Fruit fly (Drosophila melanogaster): ENCODE results near the gene CG15544.

CG15544 gene

DNA sequence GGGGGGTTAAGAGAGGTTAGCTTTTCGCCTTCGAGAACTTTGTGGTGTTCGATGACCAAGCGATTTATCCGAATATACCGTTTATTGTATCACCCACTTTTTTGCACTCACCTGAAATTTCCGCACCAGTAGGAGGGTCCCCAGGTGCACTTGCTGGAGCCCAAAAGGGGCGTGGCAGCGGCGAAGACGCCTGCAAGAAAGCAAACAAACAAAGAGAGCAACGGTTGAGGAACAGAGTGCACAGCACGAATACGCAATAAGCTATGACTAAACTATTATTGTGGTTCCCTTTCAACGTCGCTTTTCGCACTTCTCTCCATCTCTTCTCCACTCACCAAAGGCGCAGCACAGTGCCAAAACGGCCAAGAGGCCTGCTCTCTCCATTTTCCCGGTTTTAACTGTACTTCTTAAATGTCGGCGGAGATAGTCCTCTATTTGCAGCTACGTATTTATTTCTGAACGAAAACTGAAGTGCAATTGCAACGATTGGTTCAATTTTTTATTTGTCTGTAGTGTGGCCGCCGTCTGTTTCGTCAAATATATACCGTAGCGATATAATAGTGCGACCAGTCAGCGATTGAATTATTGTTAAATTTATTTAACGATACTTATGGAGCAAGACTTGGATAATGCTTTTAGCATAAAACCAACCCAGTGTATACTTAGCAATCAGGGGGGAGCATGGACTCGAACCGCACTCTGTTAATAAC is 61.1 kb downstream of the CG15544 start, which contains the start of gene Sap-r (continued):
- TF ChIP-seq corto (GFP tag; optimal IDR thresholded peaks at IDR 0.05) (no peak), Deaf1 (tag; optimal IDR thresholded peaks at IDR 0.05) (no peak), exex (tag; optimal IDR thresholded peaks at IDR 0.05) (peak; percentile 11), luna (GFP tag; optimal IDR thresholded peaks at IDR 0.05) (no peak), pros (GFP tag; optimal IDR thresholded peaks at IDR 0.05) (no peak), BEAF-32 (GFP tag; optimal IDR thresholded peaks at IDR 0.05) (peak; percentile 95), CG12071 (GFP tag; optimal IDR thresholded peaks at IDR 0.05) (no peak), Spps (tag; optimal IDR thresholded peaks at IDR 0.05) (peak; percentile 26), cg (GFP tag; optimal IDR thresholded peaks at IDR 0.05) (no peak), CG32532 (GFP tag; IDR thresholded peaks at IDR 0.05) (no peak), Dbx (GFP tag; IDR thresholded peaks at IDR 0.05) (0 out of 3 replicates have a peak, but pooled peaks have one; percentile 31), CG4617 (GFP tag; optimal IDR thresholded peaks at IDR 0.05; ENCODE audit: borderline replicate concordance) (peak; percentile 82), Oaz (GFP tag; IDR thresholded peaks at IDR 0.05) (no peak), D19B (GFP tag; optimal IDR thresholded peaks at IDR 0.05) (no peak), CG6765 (GFP tag; optimal IDR thresholded peaks at IDR 0.05) (no peak), mirr (GFP tag; optimal IDR thresholded peaks at IDR 0.05) (no peak), kni (GFP tag; optimal IDR thresholded peaks at IDR 0.05) (no peak), Aef1 (GFP tag; IDR thresholded peaks at IDR 0.05) (no peak), fru (optimal IDR thresholded peaks at IDR 0.05) (no peak), CG11093 (GFP tag; IDR thresholded peaks at IDR 0.05) (no peak), pnt (GFP tag; optimal IDR thresholded peaks at IDR 0.05) (no peak), cwo (GFP tag; optimal IDR thresholded peaks at IDR 0.05) (no peak), CG12236 (GFP tag; optimal IDR thresholded peaks at IDR 0.05) (no peak), az2 (GFP tag; optimal IDR thresholded peaks at IDR 0.05) (no peak), eve (GFP tag; optimal IDR thresholded peaks at IDR 0.05) (no peak), CG2199 (GFP tag; IDR thresholded peaks at IDR 0.05) (no peak), CG31365 (tag; optimal IDR thresholded peaks at IDR 0.05) (no peak), cato (GFP tag; optimal IDR thresholded peaks at IDR 0.05; ENCODE audit: borderline replicate concordance) (no peak), repo (GFP tag; optimal IDR thresholded peaks at IDR 0.05) (no peak), Vsx1 (GFP tag; optimal IDR thresholded peaks at IDR 0.05) (no peak), dati (GFP tag; IDR thresholded peaks at IDR 0.05) (no peak), Hr39 (optimal IDR thresholded peaks at IDR 0.05) (no peak), CG8765 (GFP tag; IDR thresholded peaks at IDR 0.05) (no peak), Nf-YC (tag; optimal IDR thresholded peaks at IDR 0.05) (peak; percentile 92), Xrp1 (GFP tag; IDR thresholded peaks at IDR 0.05) (no peak), dpn (GFP tag; optimal IDR thresholded peaks at IDR 0.05) (no peak), CG10654 (GFP tag; optimal IDR thresholded peaks at IDR 0.05) (no peak), CG30431 (GFP tag; optimal IDR thresholded peaks at IDR 0.05) (no peak), ro (GFP tag; IDR thresholded peaks at IDR 0.05) (no peak), Nf-YA (GFP tag; IDR thresholded peaks at IDR 0.05) (no peak), p53 (GFP tag; optimal IDR thresholded peaks at IDR 0.05) (no peak), Doc3 (GFP tag; IDR thresholded peaks at IDR 0.05; ENCODE audit: partially characterized antibody) (no peak; the same call in 2 of the 3 replicates), Atf3 (GFP tag; optimal IDR thresholded peaks at IDR 0.05) (no peak), ara (GFP tag; IDR thresholded peaks at IDR 0.05) (no peak), klu (GFP tag; IDR thresholded peaks at IDR 0.05) (no peak), CG1233 (GFP tag; optimal IDR thresholded peaks at IDR 0.05) (no peak), CG6254 (GFP tag; optimal IDR thresholded peaks at IDR 0.05) (no peak), NK7.1 (GFP tag; optimal IDR thresholded peaks at IDR 0.05) (no peak), gem (tag; optimal IDR thresholded peaks at IDR 0.05) (no peak), CG10274 (GFP tag; optimal IDR thresholded peaks at IDR 0.05) (no peak), CG9215 (GFP tag; IDR thresholded peaks at IDR 0.05) (no peak), ci (GFP tag; IDR thresholded peaks at IDR 0.05) (no peak; the same call in 2 of the 3 replicates)

Data from whole organism, embryonic.